Worm (Caenorhabditis elegans) whole organism, L4 larva: Measurements from ENCODE around the gene R11E3.1.

Source experiments
- Y105C5A.15 ChIP-seq: fragments of 200-800 bp; sonication (Bioruptor generic); IDR thresholded peaks from 2 replicates; pipeline ENCODE4 v1.3.6; 2022; ENCODE audit warnings: missing genetic modification characterization, missing compliant biosample characterization
- ZK546.5 ChIP-seq, 2 experiments: sonication (generic microtip); optimal IDR thresholded peaks; 2 replicates each; lab custom pipeline; 2017; ENCODE audit warnings: missing biosample characterization in 2 of 2, missing genetic modification characterization in 2 of 2
- aha-1 ChIP-seq: fragments of 150-350 bp; peaks from one replicate; lab custom pipeline; 2014; ENCODE audit warnings: missing biosample characterization, missing genetic modification characterization
- arid-1 ChIP-seq: fragments of 200-800 bp; sonication (Bioruptor generic); conservative IDR thresholded peaks from 2 replicates; pipeline ENCODE4 v1.3.6; 2022; ENCODE audit warnings: missing genetic modification reagents, missing genetic modification characterization, missing compliant biosample characterization
- ceh-20 ChIP-seq: fragments of 200-800 bp; sonication (Bioruptor generic); IDR thresholded peaks from 2 replicates; pipeline ENCODE4 v1.3.6; 2022; ENCODE audit warnings: missing genetic modification reagents, missing genetic modification characterization, missing compliant biosample characterization
- ceh-28 ChIP-seq: fragments of 150-350 bp; optimal IDR thresholded peaks from 2 replicates; lab custom pipeline; 2014; ENCODE audit warnings: missing biosample characterization, missing genetic modification reagents, missing genetic modification characterization
- daf-19 ChIP-seq: fragments of 200-800 bp; sonication (Bioruptor generic); conservative IDR thresholded peaks from 2 replicates; pipeline ENCODE4 v1.3.6; 2022; ENCODE audit warnings: missing genetic modification characterization, missing compliant biosample characterization
- dpl-1 ChIP-seq: fragments of 150-350 bp; optimal IDR thresholded peaks from 2 replicates; lab custom pipeline; 2014; ENCODE audit warnings: missing biosample characterization, missing genetic modification reagents, missing genetic modification characterization
- hmg-1.1 ChIP-seq: fragments of 200-800 bp; sonication (Bioruptor generic); IDR thresholded peaks from 2 replicates; pipeline ENCODE4 v1.3.6; 2022; ENCODE audit warnings: missing genetic modification reagents, missing genetic modification characterization, missing compliant biosample characterization
- mxl-2 ChIP-seq: fragments of 200-800 bp; sonication (Bioruptor generic); conservative IDR thresholded peaks from 2 replicates; pipeline ENCODE4 v1.3.6; 2022; ENCODE audit warnings: missing genetic modification reagents, missing genetic modification characterization, missing compliant biosample characterization
- nhr-25 ChIP-seq: sonication (generic microtip); optimal IDR thresholded peaks from 2 replicates; lab custom pipeline; 2017; ENCODE audit warnings: missing genetic modification characterization, mild to moderate bottlenecking, missing compliant biosample characterization, antibody characterized with exemption, moderate library complexity, borderline replicate concordance; ENCODE audit not compliant: insufficient read depth
- nhr-41 ChIP-seq: fragments of 200-800 bp; sonication (Bioruptor generic); IDR thresholded peaks from 2 replicates; pipeline ENCODE4 v1.3.6; 2022; ENCODE audit warnings: missing genetic modification reagents, missing genetic modification characterization, missing compliant biosample characterization
- nhr-48 ChIP-seq: sonication (generic microtip); optimal IDR thresholded peaks from 2 replicates; lab custom pipeline; 2016; ENCODE audit warnings: mild to moderate bottlenecking, missing genetic modification characterization, missing compliant biosample characterization
- php-3 ChIP-seq: fragments of 200-800 bp; sonication (Bioruptor generic); IDR thresholded peaks from 2 replicates; pipeline ENCODE4 v1.3.6; 2022; ENCODE audit warnings: missing genetic modification reagents, missing genetic modification characterization, missing compliant biosample characterization
- tra-1 ChIP-seq: fragments of 200-800 bp; sonication (Bioruptor generic); IDR thresholded peaks from 2 replicates; pipeline ENCODE4 v1.3.6; 2022; ENCODE audit warnings: missing genetic modification reagents, missing genetic modification characterization, missing compliant biosample characterization
- unc-62 ChIP-seq, 3 experiments: fragments of 150-350 bp in 1 of 3; sonication (generic microtip); optimal IDR thresholded peaks in 2 of 3; peaks in 1 of 3; 1 replicate in 1 of 3; 2 replicates in 2 of 3; lab custom pipeline; 2014 to 2017; ENCODE audit warnings: missing biosample characterization in 3 of 3, missing genetic modification characterization in 3 of 3, missing genetic modification reagents in 3 of 3, missing genotype in 1 of 3

R11E3.1 gene

ce11 chrIV:4821843-4822242 is 32.3 kb downstream of the R11E3.1 start (continued):
- TF ChIP-seq nhr-25 (tag; lab: Kevin White, UChicago), result no peak

ce11 chrIV:4827219-4827618 is 37.7 kb downstream of the R11E3.1 start, which contains the start of gene mpz-4:
mpz-4 (minus strand) TSS chrIV:4827319.
- TF ChIP-seq mxl-2 (GFP tag; lab: Robert Waterston, UW), result no peak
- TF ChIP-seq daf-19, result no peak
- no peak for TF ChIP-seq nhr-48 (tag; lab: Kevin White, UChicago)
- TF ChIP-seq ZK546.5 (tag; optimal IDR thresholded peaks at IDR 0.05; lab: Kevin White, UChicago), result no peak
- no peak for TF ChIP-seq php-3
- no peak for TF ChIP-seq hmg-1.1
- TF ChIP-seq dpl-1 (GFP tag; lab: Kevin White, UChicago), result no peak
- TF ChIP-seq ceh-20 (GFP tag; lab: Robert Waterston, UW), result no peak
- TF ChIP-seq Y105C5A.15 (GFP tag; lab: Robert Waterston, UW), result no peak
- no peak for TF ChIP-seq unc-62 (GFP tag; optimal IDR thresholded peaks at IDR 0.05 in 1 of 2; lab: Kevin White, UChicago)
- TF ChIP-seq unc-62 (tag; optimal IDR thresholded peaks at IDR 0.05; lab: Kevin White, UChicago), result no peak
- TF ChIP-seq ceh-28 (tag; lab: Kevin White, UChicago), result no peak
- no peak for TF ChIP-seq arid-1 (GFP tag; lab: Robert Waterston, UW)
- no peak for TF ChIP-seq tra-1

ce11 chrIV:4829641-4830040 is 40.1 kb downstream of the R11E3.1 start:
- no peak for TF ChIP-seq nhr-41 (GFP tag; lab: Robert Waterston, UW)
- TF ChIP-seq aha-1 (tag; lab: Kevin White, UChicago), result peak; percentile 91
